Worm (Caenorhabditis elegans) whole organism, late embryonic: ENCODE measurements around the gene srbc-39.

ENCODE experiments used
- C38D4.7 ChIP-seq: fragments of 200-800 bp; sonication (Bioruptor generic); optimal IDR thresholded peaks from 2 replicates; lab custom pipeline; 2018; ENCODE audit warnings: mild to moderate bottlenecking, missing genetic modification characterization, moderate library complexity, missing compliant biosample characterization
- Y22D7AL.16 ChIP-seq: sonication (generic microtip); optimal IDR thresholded peaks from 2 replicates; lab custom pipeline; 2016; ENCODE audit warnings: missing genetic modification characterization, missing compliant biosample characterization
- ahr-1 ChIP-seq: sonication (generic microtip); optimal IDR thresholded peaks from 2 replicates; lab custom pipeline; 2016; ENCODE audit warnings: missing genetic modification characterization, missing compliant biosample characterization
- ceh-14 ChIP-seq: sonication (generic microtip); optimal IDR thresholded peaks from 2 replicates; lab custom pipeline; 2016; ENCODE audit warnings: missing genotype, missing genetic modification characterization, missing compliant biosample characterization
- ceh-19 ChIP-seq: fragments of 200-800 bp; sonication (Bioruptor generic); optimal IDR thresholded peaks from 2 replicates; lab custom pipeline; 2018; ENCODE audit warnings: mild to moderate bottlenecking, missing genetic modification characterization, missing compliant biosample characterization
- ceh-2 ChIP-seq: sonication (generic microtip); optimal IDR thresholded peaks from 2 replicates; lab custom pipeline; 2016; ENCODE audit warnings: missing genotype, missing genetic modification characterization, missing compliant biosample characterization
- ceh-24 ChIP-seq: sonication (generic microtip); optimal IDR thresholded peaks from 2 replicates; lab custom pipeline; 2016; ENCODE audit warnings: mild to moderate bottlenecking, missing genetic modification characterization, missing compliant biosample characterization
- ceh-31 ChIP-seq: sonication (generic microtip); optimal IDR thresholded peaks from 2 replicates; lab custom pipeline; 2016; ENCODE audit warnings: missing genetic modification characterization, missing compliant biosample characterization
- ceh-45 ChIP-seq: fragments of 200-800 bp; sonication (Bioruptor generic); IDR thresholded peaks from 2 replicates; pipeline ENCODE4 v1.3.6; 2022; ENCODE audit warnings: missing genetic modification reagents, missing genetic modification characterization, missing compliant biosample characterization
- ceh-48 ChIP-seq: sonication (generic microtip); optimal IDR thresholded peaks from 2 replicates; lab custom pipeline; 2016; ENCODE audit warnings: missing genetic modification characterization, inconsistent platforms, missing compliant biosample characterization
- ceh-6 ChIP-seq: fragments of 200-800 bp; sonication (Bioruptor generic); optimal IDR thresholded peaks from 2 replicates; lab custom pipeline; 2018; ENCODE audit warnings: mild to moderate bottlenecking, missing genetic modification characterization, missing compliant biosample characterization
- ceh-9 ChIP-seq: sonication (generic microtip); optimal IDR thresholded peaks from 2 replicates; lab custom pipeline; 2016; ENCODE audit warnings: mild to moderate bottlenecking, missing genetic modification characterization, inconsistent platforms, missing compliant biosample characterization
- dve-1 ChIP-seq: sonication (generic microtip); optimal IDR thresholded peaks from 2 replicates; lab custom pipeline; 2017; ENCODE audit warnings: antibody characterized with exemption, mild to moderate bottlenecking, missing genetic modification characterization, missing compliant biosample characterization
- elt-2 ChIP-seq: sonication (generic microtip); optimal IDR thresholded peaks from 2 replicates; lab custom pipeline; 2016; ENCODE audit warnings: missing genetic modification reagents, missing genetic modification characterization, missing compliant biosample characterization
- fax-1 ChIP-seq: sonication (generic microtip); optimal IDR thresholded peaks from 2 replicates; lab custom pipeline; 2016; ENCODE audit warnings: missing genotype, missing genetic modification characterization, missing compliant biosample characterization
- hlh-15 ChIP-seq: sonication (generic microtip); optimal IDR thresholded peaks from 2 replicates; lab custom pipeline; 2016; ENCODE audit warnings: missing genetic modification characterization, missing compliant biosample characterization
- hlh-30 ChIP-seq: sonication (generic microtip); optimal IDR thresholded peaks from 2 replicates; lab custom pipeline; 2017; ENCODE audit warnings: antibody characterized with exemption, missing genetic modification characterization, missing compliant biosample characterization; ENCODE audit not compliant: insufficient read depth
- hlh-6 ChIP-seq: sonication (generic microtip); optimal IDR thresholded peaks from 2 replicates; lab custom pipeline; 2016; ENCODE audit warnings: missing genotype, missing genetic modification characterization, missing compliant biosample characterization
- mec-3 ChIP-seq: sonication (generic microtip); optimal IDR thresholded peaks from 2 replicates; lab custom pipeline; 2016; ENCODE audit warnings: borderline replicate concordance, missing genetic modification characterization, missing compliant biosample characterization
- nhr-11 ChIP-seq: fragments of 150-350 bp; optimal IDR thresholded peaks from 2 replicates; lab custom pipeline; 2014; ENCODE audit warnings: missing biosample characterization, missing genetic modification characterization
- npax-4 ChIP-seq: sonication (generic microtip); optimal IDR thresholded peaks from 2 replicates; lab custom pipeline; 2016; ENCODE audit warnings: missing genetic modification characterization, missing compliant biosample characterization
- odd-2 ChIP-seq: sonication (generic microtip); optimal IDR thresholded peaks from 2 replicates; lab custom pipeline; 2017; ENCODE audit warnings: antibody characterized with exemption, mild to moderate bottlenecking, missing genetic modification characterization, missing compliant biosample characterization
- pag-3 ChIP-seq: sonication (generic microtip); optimal IDR thresholded peaks from 2 replicates; lab custom pipeline; 2016; ENCODE audit warnings: missing compliant biosample characterization, missing genetic modification characterization, borderline replicate concordance
- pax-1 ChIP-seq: fragments of 150-350 bp; optimal IDR thresholded peaks from 2 replicates; lab custom pipeline; 2014; ENCODE audit warnings: missing biosample characterization, missing genetic modification characterization
- pha-2 ChIP-seq: sonication (generic microtip); optimal IDR thresholded peaks from 2 replicates; lab custom pipeline; 2017; ENCODE audit warnings: mild to moderate bottlenecking, missing genetic modification characterization, missing compliant biosample characterization
- pqm-1 ChIP-seq: sonication (generic microtip); optimal IDR thresholded peaks from 2 replicates; lab custom pipeline; 2016; ENCODE audit warnings: missing genetic modification characterization, missing compliant biosample characterization
- pros-1 ChIP-seq: fragments of 150-350 bp; optimal IDR thresholded peaks from 2 replicates; lab custom pipeline; 2014; ENCODE audit warnings: missing biosample characterization, missing genetic modification reagents, missing genetic modification characterization
- ref-2 ChIP-seq: sonication (generic microtip); optimal IDR thresholded peaks from 2 replicates; lab custom pipeline; 2016; ENCODE audit warnings: missing genetic modification characterization, missing compliant biosample characterization
- sox-4 ChIP-seq: sonication (generic microtip); optimal IDR thresholded peaks from 2 replicates; lab custom pipeline; 2017; ENCODE audit warnings: mild to moderate bottlenecking, missing genetic modification characterization, inconsistent platforms, missing compliant biosample characterization
- syd-9 ChIP-seq: sonication (generic microtip); optimal IDR thresholded peaks from 2 replicates; lab custom pipeline; 2016; ENCODE audit warnings: mild to moderate bottlenecking, missing genetic modification characterization, moderate library complexity, missing compliant biosample characterization
- tbx-2 ChIP-seq: sonication (generic microtip); optimal IDR thresholded peaks from 2 replicates; lab custom pipeline; 2016; ENCODE audit warnings: missing genetic modification characterization, missing compliant biosample characterization
- tbx-7 ChIP-seq: sonication (generic microtip); optimal IDR thresholded peaks from 2 replicates; lab custom pipeline; 2016; ENCODE audit warnings: missing genotype, missing genetic modification characterization, missing compliant biosample characterization
- ttx-3 ChIP-seq: sonication (generic microtip); optimal IDR thresholded peaks from 2 replicates; lab custom pipeline; 2016; ENCODE audit warnings: missing genetic modification reagents, missing genetic modification characterization, missing compliant biosample characterization
- unc-3 ChIP-seq, 2 experiments: fragments of 200-800 bp in 1 of 2; sonication (Bioruptor generic) in 1 of 2; sonication (generic microtip) in 1 of 2; conservative IDR thresholded peaks in 1 of 2; optimal IDR thresholded peaks in 1 of 2; 2 replicates each; pipeline versions ENCODE4 v1.3.6 to Lab custom; 2016 to 2022; ENCODE audit warnings: missing compliant biosample characterization in 2 of 2, missing genetic modification characterization in 2 of 2, missing genetic modification reagents in 1 of 2
- unc-42 ChIP-seq: sonication (generic microtip); optimal IDR thresholded peaks from 2 replicates; lab custom pipeline; 2016; ENCODE audit warnings: missing genotype, missing genetic modification characterization, missing compliant biosample characterization
- unc-55 ChIP-seq: sonication (generic microtip); optimal IDR thresholded peaks from 2 replicates; lab custom pipeline; 2017; ENCODE audit warnings: missing biosample characterization, missing genetic modification reagents, missing genetic modification characterization
- ztf-16 ChIP-seq: sonication (generic microtip); optimal IDR thresholded peaks from 2 replicates; lab custom pipeline; 2017; ENCODE audit warnings: missing genetic modification characterization, missing compliant biosample characterization

Gene srbc-39

ce11 chrV:695914-696313 lies 13.0 kb upstream of the srbc-39 start, which contains the start of gene srj-52:
Gene srj-52, minus strand, starts transcription at chrV:696014.
- TF ChIP-seq ceh-14 (tag; lab: Kevin White, UChicago) (no peak), pqm-1 (no peak), mec-3 (no peak), C38D4.7 (GFP tag; lab: Kevin White, UChicago) (no peak), ceh-9 (tag; lab: Kevin White, UChicago) (no peak), ahr-1 (no peak), tbx-7 (tag; lab: Kevin White, UChicago) (no peak), ceh-6 (GFP tag; lab: Kevin White, UChicago) (no peak), unc-3 (GFP tag; conservative IDR thresholded peaks at IDR 0.05; lab: Robert Waterston, UW) (no peak), unc-3 (tag; optimal IDR thresholded peaks at IDR 0.05; lab: Kevin White, UChicago) (no peak), ref-2 (tag; lab: Kevin White, UChicago) (no peak), unc-42 (tag; lab: Kevin White, UChicago) (no peak), tbx-2 (tag; lab: Kevin White, UChicago) (no peak), ceh-24 (no peak), ceh-31 (tag; lab: Kevin White, UChicago) (no peak), Y22D7AL.16 (no peak), ttx-3 (tag; lab: Kevin White, UChicago) (no peak), pros-1 (no peak), sox-4 (tag; lab: Kevin White, UChicago) (no peak), syd-9 (tag; lab: Kevin White, UChicago) (no peak), dve-1 (no peak)

DNA sequence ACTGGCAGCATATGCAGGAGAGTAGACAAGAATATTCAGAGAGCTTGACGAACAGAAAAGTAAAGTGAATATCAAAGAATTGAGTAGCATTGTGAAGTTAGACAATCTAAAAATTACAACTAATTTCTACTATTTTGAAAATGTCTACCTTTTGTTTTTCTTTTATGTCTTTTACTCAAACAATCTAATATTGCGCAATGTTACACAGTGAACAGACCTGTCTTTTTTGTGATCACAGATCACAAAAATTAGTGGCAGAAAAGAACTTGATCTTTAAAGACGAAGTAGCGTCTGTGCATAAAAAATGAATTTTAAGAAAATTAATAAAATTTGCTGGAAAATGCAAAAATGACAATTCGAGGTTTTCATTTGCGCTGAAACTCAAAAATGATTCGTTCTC lies 9.9 kb upstream of the srbc-39 start:
- TF ChIP-seq ceh-45 (GFP tag; lab: Robert Waterston, UW): no peak
- no peak for TF ChIP-seq nhr-11 (tag; lab: Kevin White, UChicago)
- TF ChIP-seq tbx-7 (tag; lab: Kevin White, UChicago): no peak
- TF ChIP-seq ahr-1: no peak
- TF ChIP-seq pqm-1: no peak
- TF ChIP-seq mec-3: no peak
- TF ChIP-seq ztf-16 (tag; lab: Kevin White, UChicago): no peak
- no peak for TF ChIP-seq odd-2 (tag; lab: Kevin White, UChicago)
- no peak for TF ChIP-seq npax-4 (tag; lab: Kevin White, UChicago)
- TF ChIP-seq ceh-14 (tag; lab: Kevin White, UChicago): no peak
- TF ChIP-seq unc-42 (tag; lab: Kevin White, UChicago): no peak
- no peak for TF ChIP-seq pax-1

DNA sequence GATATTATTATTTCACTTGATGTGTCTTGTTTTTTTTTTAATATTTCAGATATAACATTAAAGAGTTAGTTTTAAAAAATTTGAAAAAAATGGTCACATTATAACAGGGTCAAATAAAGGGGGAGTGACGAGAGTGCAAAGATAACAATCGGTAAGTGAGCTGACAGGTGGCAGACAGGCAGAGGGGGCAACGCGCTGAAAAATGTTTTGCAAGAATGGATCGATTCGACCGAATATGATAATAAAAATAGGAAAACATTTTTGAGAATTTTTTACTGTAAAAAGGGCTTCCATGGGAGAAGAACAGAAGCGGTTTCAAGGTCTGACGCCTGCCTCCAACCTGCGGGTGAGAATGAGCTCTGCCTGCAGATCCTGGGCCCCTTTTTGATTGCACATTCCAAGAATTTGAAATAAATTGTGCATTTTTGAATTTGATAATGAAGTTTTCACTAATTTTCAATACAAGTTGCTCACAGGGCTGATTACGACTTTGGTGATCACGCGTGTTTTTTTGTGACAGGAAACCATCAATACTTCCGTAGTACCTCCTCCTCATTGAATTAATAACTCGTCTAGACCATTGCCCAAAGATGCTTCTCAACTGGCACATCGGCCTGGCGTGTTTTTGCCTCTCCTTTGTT lies 9.3 kb upstream of the srbc-39 start, which contains the start of the genes ugt-29 and srx-5:
Gene ugt-29, minus strand, starts transcription at position 101 of the 641 bp plus-strand sequence.
Gene srx-5, plus strand, starts transcription at position 591 of the 641 bp plus-strand sequence.
- TF ChIP-seq ceh-2 (tag; lab: Kevin White, UChicago) (no peak), unc-3 (GFP tag; conservative IDR thresholded peaks at IDR 0.05; lab: Robert Waterston, UW) (no peak), unc-3 (tag; optimal IDR thresholded peaks at IDR 0.05; lab: Kevin White, UChicago) (no peak), mec-3 (no peak), hlh-6 (tag; lab: Kevin White, UChicago) (no peak), ceh-19 (GFP tag; lab: Kevin White, UChicago) (no peak), syd-9 (tag; lab: Kevin White, UChicago) (no peak), ceh-14 (tag; lab: Kevin White, UChicago) (no peak), unc-55 (GFP tag; lab: Kevin White, UChicago) (no peak), ceh-31 (tag; lab: Kevin White, UChicago) (no peak), hlh-15 (tag; lab: Kevin White, UChicago) (no peak), ceh-48 (tag; lab: Kevin White, UChicago) (no peak), elt-2 (tag; lab: Kevin White, UChicago) (no peak), fax-1 (tag; lab: Kevin White, UChicago) (no peak), pag-3 (tag; lab: Kevin White, UChicago) (no peak), pha-2 (no peak), tbx-7 (tag; lab: Kevin White, UChicago) (no peak), hlh-30 (no peak), ref-2 (tag; lab: Kevin White, UChicago) (no peak)
